Worm (Caenorhabditis elegans) whole organism, L4 larva: ENCODE data around the gene B0222.5.

Experiments used
- Y75B8A.6 ChIP-seq: fragments of 200-800 bp; sonication (Bioruptor generic); IDR thresholded peaks from 2 replicates; pipeline ENCODE4 v1.3.6; 2022; ENCODE audit warnings: missing genetic modification reagents, missing genetic modification characterization, missing compliant biosample characterization
- ceh-44 ChIP-seq: fragments of 200-800 bp; sonication (Bioruptor generic); IDR thresholded peaks from 2 replicates; pipeline ENCODE4 v1.3.6; 2022; ENCODE audit warnings: missing genetic modification reagents, missing genetic modification characterization, missing compliant biosample characterization
- ces-1 ChIP-seq: fragments of 150-350 bp; sonication (generic microtip); optimal IDR thresholded peaks from 4 replicates; lab custom pipeline; 2014; ENCODE audit warnings: missing biosample characterization, missing genetic modification reagents, missing genetic modification characterization
- cey-2 ChIP-seq: sonication (generic microtip); optimal IDR thresholded peaks from 3 replicates; lab custom pipeline; 2017; ENCODE audit warnings: missing genetic modification characterization, mild to moderate bottlenecking, missing compliant biosample characterization, antibody characterized with exemption, borderline replicate concordance; ENCODE audit not compliant: insufficient read depth
- fos-1 ChIP-seq: fragments of 150-350 bp; optimal IDR thresholded peaks from 2 replicates; lab custom pipeline; 2014; ENCODE audit warnings: missing biosample characterization, missing genetic modification characterization
- hmg-1.1 ChIP-seq: fragments of 200-800 bp; sonication (Bioruptor generic); IDR thresholded peaks from 2 replicates; pipeline ENCODE4 v1.3.6; 2022; ENCODE audit warnings: missing genetic modification reagents, missing genetic modification characterization, missing compliant biosample characterization
- lsy-2 ChIP-seq, 2 experiments: fragments of 150-350 bp in 1 of 2; sonication (generic microtip) in 1 of 2; optimal IDR thresholded peaks; 2 replicates each; lab custom pipeline; 2014 to 2017; ENCODE audit warnings: missing biosample characterization in 2 of 2, missing genetic modification characterization in 2 of 2
- nhr-237 ChIP-seq: sonication (generic microtip); optimal IDR thresholded peaks from 2 replicates; lab custom pipeline; 2017; ENCODE audit warnings: missing biosample characterization, missing genetic modification characterization
- nhr-25 ChIP-seq: sonication (generic microtip); optimal IDR thresholded peaks from 2 replicates; lab custom pipeline; 2017; ENCODE audit warnings: missing genetic modification characterization, mild to moderate bottlenecking, missing compliant biosample characterization, antibody characterized with exemption, moderate library complexity, borderline replicate concordance; ENCODE audit not compliant: insufficient read depth
- nhr-28 ChIP-seq: fragments of 150-350 bp; optimal IDR thresholded peaks from 2 replicates; lab custom pipeline; 2014; ENCODE audit warnings: missing biosample characterization, missing genetic modification characterization
- snpc-4 ChIP-seq: fragments of 150-350 bp; optimal IDR thresholded peaks from 2 replicates; lab custom pipeline; 2014; ENCODE audit warnings: missing biosample characterization, missing genetic modification characterization
- unc-62 ChIP-seq, 3 experiments: fragments of 150-350 bp in 1 of 3; sonication (generic microtip); optimal IDR thresholded peaks in 2 of 3; peaks in 1 of 3; 1 replicate in 1 of 3; 2 replicates in 2 of 3; lab custom pipeline; 2014 to 2017; ENCODE audit warnings: missing biosample characterization in 3 of 3, missing genetic modification characterization in 3 of 3, missing genetic modification reagents in 3 of 3, missing genotype in 1 of 3
- ztf-7 ChIP-seq: fragments of 150-350 bp; optimal IDR thresholded peaks from 2 replicates; lab custom pipeline; 2014; ENCODE audit warnings: missing biosample characterization, missing genetic modification characterization

ce11 chrV:9181669-9182250, 27.1 kb upstream of the B0222.5 start, which contains the start of gene ptr-1:
- TF ChIP-seq fos-1 (tag; lab: Kevin White, UChicago), result no peak
- TF ChIP-seq ces-1 (GFP tag; lab: Kevin White, UChicago), result no peak
- TF ChIP-seq ceh-44 (GFP tag; lab: Robert Waterston, UW), result no peak
- no peak for TF ChIP-seq nhr-25 (tag; lab: Kevin White, UChicago)
- TF ChIP-seq ztf-7 (tag; lab: Kevin White, UChicago), result no peak
- TF ChIP-seq hmg-1.1, result no peak
- TF ChIP-seq Y75B8A.6 (GFP tag; lab: Robert Waterston, UW), result no peak
- no peak for TF ChIP-seq snpc-4 (tag; lab: Kevin White, UChicago)
- TF ChIP-seq nhr-237 (tag; lab: Kevin White, UChicago), result no peak
- TF ChIP-seq lsy-2 (tag; optimal IDR thresholded peaks at IDR 0.05; lab: Kevin White, UChicago), result no peak
- no peak for TF ChIP-seq unc-62 (GFP tag; optimal IDR thresholded peaks at IDR 0.05 in 1 of 2; lab: Kevin White, UChicago)
- TF ChIP-seq unc-62 (tag; optimal IDR thresholded peaks at IDR 0.05; lab: Kevin White, UChicago), result no peak
- TF ChIP-seq nhr-28, result no peak
- TF ChIP-seq cey-2, result no peak
